Fruit fly (Drosophila melanogaster) whole organism, embryonic: ENCODE measurements around the gene CG34117.

Experiments used
- Ada2b ChIP-seq: fragments of 200-800 bp; sonication (Bioruptor generic); IDR thresholded peaks from 2 replicates; pipeline ENCODE4 v1.3.6; 2022; ENCODE audit warnings: missing biosample characterization, missing genetic modification characterization
- CG10462 ChIP-seq: fragments of 200-800 bp; sonication (Bioruptor generic); optimal IDR thresholded peaks from 2 replicates; lab custom pipeline; 2016; ENCODE audit warnings: missing biosample characterization, missing genetic modification characterization
- CG10654 ChIP-seq: fragments of 200-800 bp; sonication (Bioruptor generic); optimal IDR thresholded peaks from 2 replicates; lab custom pipeline; 2016; ENCODE audit warnings: missing biosample characterization, missing genetic modification characterization
- CG11247 ChIP-seq: fragments of 200-800 bp; sonication (Bioruptor generic); IDR thresholded peaks from 2 replicates; pipeline ENCODE4 v1.3.6; 2022; ENCODE audit warnings: missing biosample characterization, missing genetic modification characterization
- CG11695 ChIP-seq: fragments of 200-800 bp; sonication (Bioruptor generic); IDR thresholded peaks from 3 replicates; pipeline ENCODE4 v1.3.6; 2022; ENCODE audit warnings: missing biosample characterization, missing genetic modification characterization
- CG11723 ChIP-seq: fragments of 200-800 bp; sonication (Bioruptor generic); optimal IDR thresholded peaks from 2 replicates; lab custom pipeline; 2017; ENCODE audit warnings: missing biosample characterization, mild to moderate bottlenecking, missing genetic modification characterization
- CG12299 ChIP-seq: fragments of 200-800 bp; sonication (Bioruptor generic); optimal IDR thresholded peaks from 2 replicates; lab custom pipeline; 2018; ENCODE audit warnings: missing biosample characterization, mild to moderate bottlenecking, missing genetic modification characterization
- CG1233 ChIP-seq: fragments of 200-800 bp; sonication (Bioruptor generic); optimal IDR thresholded peaks from 4 replicates; lab custom pipeline; 2018; ENCODE audit warnings: missing biosample characterization, mild to moderate bottlenecking, missing genetic modification characterization
- CG13123 ChIP-seq: fragments of 200-800 bp; sonication (Bioruptor generic); optimal IDR thresholded peaks from 2 replicates; lab custom pipeline; 2016; ENCODE audit warnings: missing biosample characterization, missing genetic modification characterization
- CG13624 ChIP-seq: fragments of 200-800 bp; sonication (Bioruptor generic); optimal IDR thresholded peaks from 2 replicates; lab custom pipeline; 2016; ENCODE audit warnings: missing biosample characterization, missing genetic modification characterization
- CG2678 ChIP-seq: fragments of 200-800 bp; sonication (Bioruptor generic); optimal IDR thresholded peaks from 3 replicates; lab custom pipeline; 2019; ENCODE audit warnings: missing biosample characterization, mild to moderate bottlenecking, missing genetic modification characterization, moderate library complexity
- CG2712 ChIP-seq: fragments of 200-800 bp; optimal IDR thresholded peaks from 3 replicates; lab custom pipeline; 2019; ENCODE audit warnings: missing biosample characterization, mild to moderate bottlenecking, missing genetic modification characterization, moderate library complexity
- CG31365 ChIP-seq: fragments of 200-800 bp; sonication (Bioruptor generic); optimal IDR thresholded peaks from 2 replicates; lab custom pipeline; 2018; ENCODE audit warnings: missing biosample characterization, mild to moderate bottlenecking, missing genetic modification characterization
- CG32772 ChIP-seq: fragments of 200-800 bp; sonication (Bioruptor generic); IDR thresholded peaks from 2 replicates; pipeline ENCODE4 v1.3.6; 2022; ENCODE audit warnings: missing biosample characterization, missing genetic modification characterization
- CG3838 ChIP-seq: fragments of 200-800 bp; sonication (Bioruptor generic); optimal IDR thresholded peaks from 3 replicates; lab custom pipeline; 2016; ENCODE audit warnings: missing biosample characterization, missing genetic modification characterization
- CG3847 ChIP-seq: fragments of 200-800 bp; sonication (Bioruptor generic); IDR thresholded peaks from 2 replicates; pipeline ENCODE4 v1.3.6; 2022; ENCODE audit warnings: missing biosample characterization, missing genetic modification characterization
- CG4328 ChIP-seq: fragments of 200-800 bp; sonication (Bioruptor generic); optimal IDR thresholded peaks from 3 replicates; lab custom pipeline; 2017; ENCODE audit warnings: missing biosample characterization, missing genetic modification reagents, missing genetic modification characterization
- CG7745 ChIP-seq: fragments of 200-800 bp; sonication (Bioruptor generic); optimal IDR thresholded peaks from 2 replicates; lab custom pipeline; 2018; ENCODE audit warnings: missing biosample characterization, mild to moderate bottlenecking, missing genetic modification characterization, moderate library complexity
- CG7786 ChIP-seq: fragments of 200-800 bp; sonication (Bioruptor generic); optimal IDR thresholded peaks from 2 replicates; lab custom pipeline; 2016; ENCODE audit warnings: missing biosample characterization, missing genetic modification characterization
- CG7839 ChIP-seq: fragments of 200-800 bp; sonication (Bioruptor generic); optimal IDR thresholded peaks from 3 replicates; lab custom pipeline; 2018; ENCODE audit warnings: missing biosample characterization, mild to moderate bottlenecking, missing genetic modification characterization, moderate library complexity
- CG9817 ChIP-seq: fragments of 200-800 bp; sonication (Bioruptor generic); optimal IDR thresholded peaks from 2 replicates; lab custom pipeline; 2018; ENCODE audit warnings: missing biosample characterization, mild to moderate bottlenecking, missing genetic modification characterization, moderate library complexity
- CG9932 ChIP-seq: fragments of 200-800 bp; sonication (Bioruptor generic); IDR thresholded peaks from 2 replicates; pipeline ENCODE4 v1.3.6; 2022; ENCODE audit warnings: missing biosample characterization, missing genetic modification characterization
- D19B ChIP-seq: fragments of 200-800 bp; sonication (Bioruptor generic); optimal IDR thresholded peaks from 2 replicates; lab custom pipeline; 2017; ENCODE audit warnings: missing biosample characterization, mild to moderate bottlenecking, missing genetic modification characterization
- E2f2 ChIP-seq: fragments of 200-800 bp; sonication (Bioruptor generic); IDR thresholded peaks from 2 replicates; pipeline ENCODE4 v1.3.6; 2022; ENCODE audit warnings: missing biosample characterization, missing genetic modification characterization
- Fer2 ChIP-seq: fragments of 200-800 bp; sonication (Bioruptor generic); optimal IDR thresholded peaks from 2 replicates; lab custom pipeline; 2018; ENCODE audit warnings: missing biosample characterization, mild to moderate bottlenecking, missing genetic modification characterization, moderate library complexity
- HHEX ChIP-seq: fragments of 200-800 bp; sonication (Bioruptor generic); optimal IDR thresholded peaks from 3 replicates; lab custom pipeline; 2017; ENCODE audit warnings: missing biosample characterization, mild to moderate bottlenecking, missing genetic modification characterization, missing genetic modification reagents
- Hr3 ChIP-seq: fragments of 200-800 bp; sonication (Bioruptor generic); optimal IDR thresholded peaks from 3 replicates; lab custom pipeline; 2016; ENCODE audit warnings: missing biosample characterization, missing genetic modification characterization
- Hr78 ChIP-seq, 2 experiments: fragments of 200-800 bp in 1 of 2; fragments of >200 bp in 1 of 2; sonication (Bioruptor generic) in 1 of 2; optimal IDR thresholded peaks; 2 replicates each; lab custom pipeline; 2017 to 2019; ENCODE audit warnings: missing biosample characterization in 2 of 2, missing genetic modification characterization in 2 of 2, mild to moderate bottlenecking in 1 of 2, moderate library complexity in 1 of 2
- MBD-R2 ChIP-seq: fragments of 200-800 bp; sonication (Bioruptor generic); IDR thresholded peaks from 2 replicates; pipeline ENCODE4 v1.3.6; 2022; ENCODE audit warnings: missing biosample characterization, missing genetic modification characterization
- NC2β ChIP-seq: fragments of 200-800 bp; sonication (Bioruptor generic); optimal IDR thresholded peaks from 2 replicates; lab custom pipeline; 2016; ENCODE audit warnings: missing biosample characterization, missing genetic modification characterization
- Trl ChIP-seq, 3 experiments: fragments of >200 bp in 2 of 3; fragments of 200-800 bp in 1 of 3; sonication (Bioruptor generic) in 1 of 3; optimal IDR thresholded peaks; 2 replicates in 1 of 3; 3 replicates in 2 of 3; lab custom pipeline; 2016 to 2017; ENCODE audit warnings: missing biosample characterization in 1 of 3, missing genetic modification characterization in 1 of 3
- chm ChIP-seq: fragments of 200-800 bp; sonication (Bioruptor generic); IDR thresholded peaks from 2 replicates; pipeline ENCODE4 v1.3.6; 2022; ENCODE audit warnings: missing biosample characterization, missing genetic modification characterization
- crol ChIP-seq: fragments of 200-800 bp; sonication (Bioruptor generic); IDR thresholded peaks from 2 replicates; pipeline ENCODE4 v1.3.6; 2022; ENCODE audit warnings: missing biosample characterization, missing genetic modification characterization
- cwo ChIP-seq: fragments of 200-800 bp; sonication (Bioruptor generic); optimal IDR thresholded peaks from 3 replicates; lab custom pipeline; 2017; ENCODE audit warnings: missing biosample characterization, missing genetic modification characterization, mild to moderate bottlenecking, moderate library complexity, missing genetic modification reagents
- exex ChIP-seq: fragments of 200-800 bp; sonication (Bioruptor generic); optimal IDR thresholded peaks from 4 replicates; lab custom pipeline; 2018; ENCODE audit warnings: missing biosample characterization, mild to moderate bottlenecking, missing genetic modification characterization, moderate library complexity
- eyg ChIP-seq: fragments of 200-800 bp; sonication (Bioruptor generic); optimal IDR thresholded peaks from 3 replicates; lab custom pipeline; 2016; ENCODE audit warnings: missing biosample characterization, missing genetic modification characterization
- fd102C ChIP-seq: fragments of 200-800 bp; sonication (Bioruptor generic); optimal IDR thresholded peaks from 2 replicates; lab custom pipeline; 2018; ENCODE audit warnings: missing biosample characterization, mild to moderate bottlenecking, missing genetic modification characterization, moderate library complexity
- fd96Cb ChIP-seq: fragments of 200-800 bp; sonication (Bioruptor generic); optimal IDR thresholded peaks from 2 replicates; lab custom pipeline; 2018; ENCODE audit warnings: missing biosample characterization, mild to moderate bottlenecking, missing genetic modification characterization, moderate library complexity
- gro ChIP-seq: fragments of 200-800 bp; sonication (Bioruptor generic); optimal IDR thresholded peaks from 2 replicates; lab custom pipeline; 2016; ENCODE audit warnings: missing biosample characterization, missing genetic modification characterization
- klu ChIP-seq: fragments of 200-800 bp; sonication (Bioruptor generic); IDR thresholded peaks from 2 replicates; pipeline ENCODE4 v1.3.6; 2022; ENCODE audit warnings: missing biosample characterization, missing genetic modification characterization
- maf-S ChIP-seq: fragments of 200-800 bp; sonication (Bioruptor generic); optimal IDR thresholded peaks from 2 replicates; lab custom pipeline; 2016; ENCODE audit warnings: missing biosample characterization, missing genetic modification characterization
- otp ChIP-seq: fragments of 200-800 bp; sonication (Bioruptor generic); IDR thresholded peaks from 3 replicates; pipeline ENCODE4, ENCODE4 v1.3.6; 2022; ENCODE audit warnings: missing biosample characterization, missing genetic modification characterization
- pan ChIP-seq, 4 experiments: fragments of >200 bp in 3 of 4; fragments of 200-800 bp in 1 of 4; sonication (Bioruptor generic) in 1 of 4; optimal IDR thresholded peaks in 3 of 4; IDR thresholded peaks in 1 of 4; 2 replicates each; pipeline versions ENCODE4 v1.3.6 to Lab custom; 2017 to 2022; ENCODE audit warnings: missing biosample characterization in 2 of 4, missing genetic modification characterization in 2 of 4, mixed read lengths in 1 of 4
- phol ChIP-seq: fragments of 200-800 bp; sonication (Bioruptor generic); optimal IDR thresholded peaks from 3 replicates; lab custom pipeline; 2018; ENCODE audit warnings: missing biosample characterization, mild to moderate bottlenecking, missing genetic modification characterization, moderate library complexity
- pros ChIP-seq: fragments of 200-800 bp; sonication (Bioruptor generic); optimal IDR thresholded peaks from 3 replicates; lab custom pipeline; 2019; ENCODE audit warnings: missing biosample characterization, mild to moderate bottlenecking, missing genetic modification characterization, moderate library complexity
- ranshi ChIP-seq: fragments of 200-800 bp; sonication (Bioruptor generic); IDR thresholded peaks from 2 replicates; pipeline ENCODE4 v1.3.6; 2022; ENCODE audit warnings: missing biosample characterization, missing genetic modification characterization
- sens ChIP-seq: fragments of 200-800 bp; sonication (Bioruptor generic); peaks from one replicate; lab custom pipeline; 2016; ENCODE audit warnings: missing biosample characterization, missing genetic modification characterization
- tgo ChIP-seq: fragments of 200-800 bp; sonication (Bioruptor generic); IDR thresholded peaks from 3 replicates; pipeline ENCODE4 v1.3.6; 2022; ENCODE audit warnings: missing biosample characterization, missing genetic modification characterization
- tup ChIP-seq: fragments of 200-800 bp; sonication (Bioruptor generic); optimal IDR thresholded peaks from 2 replicates; lab custom pipeline; 2016; ENCODE audit warnings: missing biosample characterization, mild to moderate bottlenecking, missing genetic modification characterization, moderate library complexity

Gene CG34117

DNA sequence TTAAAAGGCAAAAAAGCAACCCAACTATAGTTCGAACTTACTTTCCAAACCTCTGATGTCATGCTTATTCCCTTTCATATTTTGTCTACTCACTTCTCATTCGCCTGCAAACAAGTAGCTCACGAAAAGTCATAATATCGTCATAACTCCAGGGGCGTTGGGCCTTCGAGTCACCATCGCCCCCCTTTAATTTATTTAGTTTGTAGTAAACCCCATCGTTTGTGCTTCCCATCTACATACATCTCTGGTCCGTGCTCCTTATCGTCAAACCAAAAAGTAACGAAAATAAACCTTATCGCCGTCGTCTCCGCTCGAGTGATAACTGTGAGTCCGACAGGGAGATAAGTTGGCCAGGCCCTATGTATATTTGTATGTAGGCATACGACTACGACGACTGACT lies 29.1 kb upstream of the CG34117 start:
- TF ChIP-seq CG11247 (GFP tag; lab: Robert Waterston, UW) = peak; percentile 42; the same call in 1 of the 2 replicates
- peak; percentile 66 for TF ChIP-seq Ada2b (GFP tag; lab: Robert Waterston, UW)
- peak; percentile 54 for TF ChIP-seq CG31365 (tag; lab: Kevin White, UChicago)
- TF ChIP-seq MBD-R2 = peak; percentile 64; the same call in 1 of the 2 replicates
- TF ChIP-seq fd96Cb (tag; lab: Kevin White, UChicago) = peak; percentile 41
- peak; percentile 69 for TF ChIP-seq gro (GFP tag; lab: Kevin White, UChicago)
- TF ChIP-seq eyg = peak; percentile 56
- TF ChIP-seq cwo (GFP tag; lab: Kevin White, UChicago) = peak; percentile 88
- peak; percentile 57 for TF ChIP-seq maf-S (GFP tag; lab: Kevin White, UChicago)
- TF ChIP-seq CG11695 (GFP tag; lab: Robert Waterston, UW) = no peak
- TF ChIP-seq CG4328 (GFP tag; lab: Kevin White, UChicago) = peak; percentile 32
- TF ChIP-seq CG10654 (GFP tag; lab: Kevin White, UChicago) = peak; percentile 33
- TF ChIP-seq sens (GFP tag; lab: Kevin White, UChicago) = peak; percentile 90
- TF ChIP-seq E2f2 (GFP tag; lab: Robert Waterston, UW) = peak; percentile 35; the same call in 1 of the 2 replicates
- TF ChIP-seq CG3847 = peak; percentile 74
- TF ChIP-seq HHEX (GFP tag; lab: Kevin White, UChicago) = peak; percentile 48
- TF ChIP-seq NC2β (GFP tag; lab: Kevin White, UChicago) = peak; percentile 46
- peak; percentile 58 for TF ChIP-seq CG11723 (GFP tag; lab: Kevin White, UChicago)
- no peak for TF ChIP-seq CG3838 (GFP tag; lab: Kevin White, UChicago)
- TF ChIP-seq CG7839 (tag; lab: Kevin White, UChicago) = peak; percentile 72
- peak in 1 of 2 experiments; percentile 58 for TF ChIP-seq Hr78 (GFP tag; optimal IDR thresholded peaks at IDR 0.05; lab: Kevin White, UChicago)
- TF ChIP-seq CG7745 (tag; lab: Kevin White, UChicago) = no peak
- TF ChIP-seq phol (tag; lab: Kevin White, UChicago) = peak; percentile 31
- peak; percentile 30 for TF ChIP-seq CG1233 (GFP tag; lab: Kevin White, UChicago)
- no peak for TF ChIP-seq fd102C
- peak; percentile 36 for TF ChIP-seq Hr3 (GFP tag; lab: Kevin White, UChicago)
- TF ChIP-seq CG13123 (GFP tag; lab: Kevin White, UChicago) = no peak
- TF ChIP-seq exex (tag; lab: Kevin White, UChicago) = peak; percentile 81
- peak; percentile 75 for TF ChIP-seq chm (GFP tag; lab: Robert Waterston, UW)
- peak; percentile 52 for TF ChIP-seq D19B (GFP tag; lab: Kevin White, UChicago)
- TF ChIP-seq Trl (optimal IDR thresholded peaks at IDR 0.05; lab: Kevin White, UChicago) = no peak
- peak; percentile 32 for TF ChIP-seq Trl (GFP tag; optimal IDR thresholded peaks at IDR 0.05; lab: Kevin White, UChicago)
- TF ChIP-seq CG32772 (GFP tag; lab: Robert Waterston, UW) = 0 out of 2 replicates have a peak, but pooled peaks have one; percentile 34
- peak; percentile 21; the same call in 1 of the 3 replicates for TF ChIP-seq tgo (GFP tag; lab: Robert Waterston, UW)
- TF ChIP-seq CG9817 = peak; percentile 48
- peak; percentile 51 for TF ChIP-seq pros
- peak; percentile 77 for TF ChIP-seq CG13624 (GFP tag; lab: Kevin White, UChicago)
- TF ChIP-seq CG7786 = peak; percentile 79
- TF ChIP-seq crol (GFP tag; lab: Robert Waterston, UW) = no peak
- TF ChIP-seq Fer2 = peak; percentile 49
- TF ChIP-seq pan (optimal IDR thresholded peaks at IDR 0.05; lab: Kevin White, UChicago) = no peak
- peak in 1 of 2 experiments; percentile 53 for TF ChIP-seq pan (GFP tag; optimal IDR thresholded peaks at IDR 0.05 in 1 of 2, IDR thresholded peaks at IDR 0.05 in 1 of 2)
- no peak; the same call in 1 of the 2 replicates for TF ChIP-seq klu (GFP tag; lab: Robert Waterston, UW)
- TF ChIP-seq otp = peak; percentile 62; the same call in 1 of the 3 replicates
- TF ChIP-seq ranshi = 0 out of 2 replicates have a peak, but pooled peaks have one; percentile 35
- peak; percentile 84 for TF ChIP-seq CG2678
- peak; percentile 50 for TF ChIP-seq CG2712 (tag; lab: Kevin White, UChicago)
- TF ChIP-seq tup (GFP tag; lab: Kevin White, UChicago) = peak; percentile 7
- peak; percentile 5 for TF ChIP-seq CG12299 (tag; lab: Kevin White, UChicago)
- TF ChIP-seq CG10462 = no peak
- peak; percentile 86 for TF ChIP-seq CG9932
